Worm (Caenorhabditis elegans) whole organism, young adult: ENCODE data around the gene srh-62.

ENCODE experiments used
- B0035.1 ChIP-seq: sonication (generic microtip); optimal IDR thresholded peaks from 2 replicates; lab custom pipeline; 2016; ENCODE audit warnings: missing genetic modification characterization, mild to moderate bottlenecking, missing compliant biosample characterization, missing genotype, missing genetic modification reagents
- C06A6.2 ChIP-seq: fragments of 200-800 bp; sonication (Bioruptor generic); conservative IDR thresholded peaks from 2 replicates; pipeline ENCODE4 v1.3.6; 2022; ENCODE audit warnings: missing genetic modification characterization, missing compliant biosample characterization
- F22D6.2 ChIP-seq: sonication (generic microtip); optimal IDR thresholded peaks from 2 replicates; lab custom pipeline; 2016; ENCODE audit warnings: mild to moderate bottlenecking, missing genetic modification characterization, missing compliant biosample characterization
- F39B2.1 ChIP-seq: fragments of 200-800 bp; sonication (Bioruptor generic); IDR thresholded peaks from 2 replicates; pipeline ENCODE4 v1.3.6; 2022; ENCODE audit warnings: missing genetic modification reagents, missing genetic modification characterization, missing compliant biosample characterization
- K11D2.4 ChIP-seq: fragments of 200-800 bp; sonication (Bioruptor generic); IDR thresholded peaks from 2 replicates; pipeline ENCODE4 v1.3.6; 2022; ENCODE audit warnings: missing genetic modification reagents, missing genetic modification characterization, missing compliant biosample characterization
- Y53F4B.3 ChIP-seq: fragments of 200-800 bp; sonication (Bioruptor generic); IDR thresholded peaks from 2 replicates; pipeline ENCODE4 v1.3.6; 2022; ENCODE audit warnings: missing genetic modification reagents, missing genetic modification characterization, missing compliant biosample characterization
- ama-1 ChIP-seq, 3 experiments: fragments of 150-350 bp in 1 of 3; sonication (generic microtip) in 2 of 3; optimal IDR thresholded peaks; 2 replicates each; lab custom pipeline; 2014 to 2018; ENCODE audit warnings: missing biosample characterization in 2 of 3, missing genetic modification characterization in 2 of 3, missing genetic modification reagents in 2 of 3
- aptf-3 ChIP-seq: fragments of 200-800 bp; sonication (Bioruptor generic); IDR thresholded peaks from 2 replicates; pipeline ENCODE4 v1.3.6; 2022; ENCODE audit warnings: missing genetic modification characterization, missing compliant biosample characterization
- athp-1 ChIP-seq: sonication (generic microtip); optimal IDR thresholded peaks from 2 replicates; lab custom pipeline; 2017; ENCODE audit warnings: mild to moderate bottlenecking, missing genetic modification characterization, missing compliant biosample characterization
- attf-6 ChIP-seq: fragments of 200-800 bp; sonication (Bioruptor generic); IDR thresholded peaks from 2 replicates; pipeline ENCODE4 v1.3.6; 2022; ENCODE audit warnings: missing genetic modification reagents, missing genetic modification characterization, missing compliant biosample characterization
- cebp-1 ChIP-seq, 2 experiments: fragments of 200-800 bp in 1 of 2; sonication (Bioruptor generic) in 1 of 2; sonication (generic microtip) in 1 of 2; IDR thresholded peaks in 1 of 2; optimal IDR thresholded peaks in 1 of 2; 2 replicates each; pipeline versions ENCODE4 v1.3.6 to Lab custom; 2017 to 2022; ENCODE audit warnings: missing compliant biosample characterization in 2 of 2, missing genetic modification characterization in 2 of 2, mild to moderate bottlenecking in 1 of 2, missing genetic modification reagents in 1 of 2, moderate library complexity in 1 of 2
- cebp-2 ChIP-seq: fragments of 200-800 bp; sonication (Bioruptor generic); IDR thresholded peaks from 2 replicates; pipeline ENCODE4 v1.3.6; 2022; ENCODE audit warnings: missing genetic modification characterization, missing compliant biosample characterization
- ceh-27 ChIP-seq: fragments of 200-800 bp; sonication (Bioruptor generic); optimal IDR thresholded peaks from 2 replicates; lab custom pipeline; 2018; ENCODE audit warnings: mild to moderate bottlenecking, missing genetic modification characterization, moderate library complexity, missing compliant biosample characterization
- ceh-58 ChIP-seq: fragments of 200-800 bp; sonication (Bioruptor generic); IDR thresholded peaks from 2 replicates; pipeline ENCODE4 v1.3.6; 2022; ENCODE audit warnings: missing genetic modification characterization, missing compliant biosample characterization
- die-1 ChIP-seq: sonication (generic microtip); optimal IDR thresholded peaks from 2 replicates; lab custom pipeline; 2016; ENCODE audit warnings: missing genotype, mild to moderate bottlenecking, missing genetic modification characterization, missing compliant biosample characterization
- efl-1 ChIP-seq: fragments of 150-350 bp; optimal IDR thresholded peaks from 2 replicates; lab custom pipeline; 2014; ENCODE audit warnings: missing biosample characterization, missing genetic modification reagents, missing genetic modification characterization
- egl-44 ChIP-seq: fragments of 200-800 bp; sonication (Bioruptor generic); IDR thresholded peaks from 2 replicates; pipeline ENCODE4 v1.3.6; 2022; ENCODE audit warnings: missing genetic modification reagents, missing genetic modification characterization, missing compliant biosample characterization
- ekl-4 ChIP-seq: fragments of 200-800 bp; sonication (Bioruptor generic); IDR thresholded peaks from 2 replicates; pipeline ENCODE4 v1.3.6; 2022; ENCODE audit warnings: missing genetic modification reagents, missing genetic modification characterization, missing compliant biosample characterization
- ets-4 ChIP-seq: fragments of 200-800 bp; sonication (Bioruptor generic); optimal IDR thresholded peaks from 2 replicates; lab custom pipeline; 2018; ENCODE audit warnings: mild to moderate bottlenecking, missing genetic modification characterization, missing compliant biosample characterization
- fkh-3 ChIP-seq: sonication (generic microtip); optimal IDR thresholded peaks from 2 replicates; lab custom pipeline; 2016; ENCODE audit warnings: mild to moderate bottlenecking, missing genetic modification characterization, missing compliant biosample characterization
- gei-17 ChIP-seq: fragments of 200-800 bp; sonication (Bioruptor generic); optimal IDR thresholded peaks from 2 replicates; lab custom pipeline; 2018; ENCODE audit warnings: mild to moderate bottlenecking, missing genetic modification characterization, missing compliant biosample characterization
- hmg-20 ChIP-seq: fragments of 200-800 bp; sonication (Bioruptor generic); IDR thresholded peaks from 2 replicates; pipeline ENCODE4 v1.3.6; 2022; ENCODE audit warnings: missing genetic modification reagents, missing genetic modification characterization, missing compliant biosample characterization
- let-526 ChIP-seq: fragments of 200-800 bp; sonication (Bioruptor generic); IDR thresholded peaks from 2 replicates; pipeline ENCODE4 v1.3.6; 2022; ENCODE audit warnings: missing genetic modification reagents, missing genetic modification characterization, missing compliant biosample characterization
- let-607 ChIP-seq, 2 experiments: fragments of 200-800 bp in 1 of 2; sonication (Bioruptor generic) in 1 of 2; sonication (generic microtip) in 1 of 2; optimal IDR thresholded peaks; 2 replicates each; lab custom pipeline; 2016 to 2018; ENCODE audit warnings: mild to moderate bottlenecking in 2 of 2, missing compliant biosample characterization in 2 of 2, missing genetic modification characterization in 2 of 2, moderate library complexity in 2 of 2, missing genotype in 1 of 2
- lin-26 ChIP-seq: fragments of 200-800 bp; sonication (Bioruptor generic); IDR thresholded peaks from 2 replicates; pipeline ENCODE4 v1.3.6; 2022; ENCODE audit warnings: missing genetic modification reagents, missing genetic modification characterization, missing compliant biosample characterization
- lin-35 ChIP-seq, 3 experiments: fragments of 150-350 bp in 2 of 3; sonication (generic microtip) in 1 of 3; optimal IDR thresholded peaks; 2 replicates each; lab custom pipeline; 2014 to 2018; ENCODE audit warnings: missing biosample characterization in 3 of 3, missing genetic modification characterization in 3 of 3, missing genetic modification reagents in 3 of 3
- lin-40 ChIP-seq: sonication (generic microtip); optimal IDR thresholded peaks from 2 replicates; lab custom pipeline; 2016; ENCODE audit warnings: missing genetic modification characterization, mild to moderate bottlenecking, missing compliant biosample characterization, missing genotype, missing genetic modification reagents
- lin-54 ChIP-seq: fragments of 200-800 bp; sonication (Bioruptor generic); optimal IDR thresholded peaks from 2 replicates; lab custom pipeline; 2018; ENCODE audit warnings: mild to moderate bottlenecking, missing genetic modification characterization, missing compliant biosample characterization
- lir-1 ChIP-seq: fragments of 200-800 bp; sonication (Bioruptor generic); conservative IDR thresholded peaks from 2 replicates; pipeline ENCODE4 v1.3.6; 2022; ENCODE audit warnings: missing genetic modification reagents, missing genetic modification characterization, missing compliant biosample characterization
- mes-4 ChIP-seq: sonication (generic microtip); optimal IDR thresholded peaks from 2 replicates; lab custom pipeline; 2016; ENCODE audit warnings: missing genotype, missing genetic modification characterization, missing compliant biosample characterization
- nfya-1 ChIP-seq: sonication (generic microtip); optimal IDR thresholded peaks from 2 replicates; lab custom pipeline; 2017; ENCODE audit warnings: antibody characterized with exemption, missing compliant biosample characterization, missing genetic modification characterization, borderline replicate concordance; ENCODE audit not compliant: insufficient read depth
- nfyb-1 ChIP-seq: fragments of 200-800 bp; sonication (Bioruptor generic); IDR thresholded peaks from 2 replicates; pipeline ENCODE4 v1.3.6; 2022; ENCODE audit warnings: missing genetic modification reagents, missing genetic modification characterization, missing compliant biosample characterization
- nhr-179 ChIP-seq: sonication (generic microtip); optimal IDR thresholded peaks from 2 replicates; lab custom pipeline; 2016; ENCODE audit warnings: mild to moderate bottlenecking, missing genetic modification characterization, missing compliant biosample characterization
- nhr-27 ChIP-seq: fragments of 200-800 bp; sonication (Bioruptor generic); optimal IDR thresholded peaks from 2 replicates; lab custom pipeline; 2018; ENCODE audit warnings: mild to moderate bottlenecking, missing genetic modification characterization, moderate library complexity, missing compliant biosample characterization
- nhr-80 ChIP-seq: sonication (generic microtip); optimal IDR thresholded peaks from 2 replicates; lab custom pipeline; 2016; ENCODE audit warnings: missing genetic modification characterization, missing compliant biosample characterization
- pbrm-1 ChIP-seq: fragments of 200-800 bp; sonication (Bioruptor generic); IDR thresholded peaks from 2 replicates; pipeline ENCODE4 v1.3.6; 2022; ENCODE audit warnings: missing genetic modification reagents, missing genetic modification characterization, missing compliant biosample characterization
- repo-1 ChIP-seq: sonication (generic microtip); optimal IDR thresholded peaks from 2 replicates; lab custom pipeline; 2017; ENCODE audit warnings: mild to moderate bottlenecking, missing genetic modification characterization, missing compliant biosample characterization
- sea-2 ChIP-seq: fragments of 200-800 bp; sonication (Bioruptor generic); IDR thresholded peaks from 2 replicates; pipeline ENCODE4 v1.3.6; 2022; ENCODE audit warnings: missing genetic modification characterization, missing compliant biosample characterization
- snpc-1.1 ChIP-seq: sonication (generic microtip); optimal IDR thresholded peaks from 2 replicates; lab custom pipeline; 2017; ENCODE audit warnings: missing genetic modification characterization, mild to moderate bottlenecking, missing compliant biosample characterization, antibody characterized with exemption, moderate library complexity, missing genotype, missing genetic modification reagents; ENCODE audit not compliant: insufficient read depth
- snpc-4 ChIP-seq, 5 experiments: fragments of 150-350 bp in 1 of 5; sonication (generic microtip) in 4 of 5; optimal IDR thresholded peaks; 2 replicates each; lab custom pipeline; 2014 to 2018; ENCODE audit warnings: missing genetic modification characterization in 5 of 5, missing biosample characterization in 3 of 5, antibody characterized with exemption in 2 of 5, mild to moderate bottlenecking in 2 of 5, missing compliant biosample characterization in 2 of 5, missing genotype in 2 of 5, moderate library complexity in 2 of 5, missing genetic modification reagents in 1 of 5
- somi-1 ChIP-seq: fragments of 200-800 bp; sonication (Bioruptor generic); optimal IDR thresholded peaks from 2 replicates; lab custom pipeline; 2018; ENCODE audit warnings: mild to moderate bottlenecking, missing genetic modification characterization, missing compliant biosample characterization
- tbp1 ChIP-seq: fragments of 200-800 bp; sonication (Bioruptor generic); optimal IDR thresholded peaks from 2 replicates; lab custom pipeline; 2018; ENCODE audit warnings: mild to moderate bottlenecking, missing genetic modification characterization, missing compliant biosample characterization
- tlf-1 ChIP-seq: fragments of 200-800 bp; sonication (Bioruptor generic); optimal IDR thresholded peaks from 2 replicates; lab custom pipeline; 2018; ENCODE audit warnings: mild to moderate bottlenecking, missing genetic modification characterization, missing compliant biosample characterization
- unc-130 ChIP-seq: sonication (generic microtip); optimal IDR thresholded peaks from 2 replicates; lab custom pipeline; 2016; ENCODE audit warnings: missing genetic modification reagents, missing genetic modification characterization, missing compliant biosample characterization
- zfh-2 ChIP-seq: fragments of 200-800 bp; sonication (Bioruptor generic); conservative IDR thresholded peaks from 2 replicates; pipeline ENCODE4 v1.3.6; 2022; ENCODE audit warnings: missing genetic modification reagents, missing genetic modification characterization, missing compliant biosample characterization
- ztf-26 ChIP-seq: sonication (generic microtip); optimal IDR thresholded peaks from 2 replicates; lab custom pipeline; 2017; ENCODE audit warnings: missing genetic modification characterization, missing compliant biosample characterization

Gene srh-62

ce11 chrV:381227-381950 lies 21.5 kb downstream of the srh-62 start, which contains the start of gene ZK6.8:
Gene ZK6.8, plus strand, starts transcription at chrV:381908.
- TF ChIP-seq tbp1 (GFP tag; lab: Kevin White, UChicago) (no peak), nfyb-1 (no peak), lir-1 (GFP tag; lab: Robert Waterston, UW) (no peak), lin-26 (GFP tag; lab: Robert Waterston, UW) (0 out of 2 replicates have a peak, but pooled peaks have one; percentile 36), die-1 (tag; lab: Kevin White, UChicago) (peak; percentile 42), ceh-58 (GFP tag; lab: Robert Waterston, UW) (no peak), lin-40 (tag; lab: Kevin White, UChicago) (peak; percentile 48), hmg-20 (GFP tag; lab: Robert Waterston, UW) (no peak), C06A6.2 (GFP tag; lab: Robert Waterston, UW) (0 out of 2 replicates have a peak, but pooled peaks have one; percentile 53), lin-54 (GFP tag; lab: Kevin White, UChicago) (no peak), unc-130 (no peak), snpc-1.1 (tag; lab: Kevin White, UChicago) (no peak), cebp-2 (GFP tag; lab: Robert Waterston, UW) (no peak), nhr-27 (tag; lab: Kevin White, UChicago) (no peak), cebp-1 (GFP tag; IDR thresholded peaks at IDR 0.05; lab: Robert Waterston, UW) (no peak), cebp-1 (tag; optimal IDR thresholded peaks at IDR 0.05; lab: Kevin White, UChicago) (no peak), let-526 (no peak), nhr-179 (tag; lab: Kevin White, UChicago) (no peak), egl-44 (no peak), pbrm-1 (no peak), ztf-26 (tag; lab: Kevin White, UChicago) (peak; percentile 57), somi-1 (GFP tag; lab: Kevin White, UChicago) (peak; percentile 92), lin-35 (GFP tag; optimal IDR thresholded peaks at IDR 0.05; lab: Kevin White, UChicago) (no peak), B0035.1 (no peak), aptf-3 (no peak), ceh-27 (no peak), F22D6.2 (tag; lab: Kevin White, UChicago) (peak; percentile 19), sea-2 (GFP tag; lab: Robert Waterston, UW) (no peak), mes-4 (tag; lab: Kevin White, UChicago) (no peak), snpc-4 (GFP tag; optimal IDR thresholded peaks at IDR 0.05; lab: Kevin White, UChicago) (no peak), snpc-4 (tag; optimal IDR thresholded peaks at IDR 0.05; lab: Kevin White, UChicago) (peak in 3 of 4 experiments; percentile 66 to 73 (median 73)), fkh-3 (tag; lab: Kevin White, UChicago) (no peak), F39B2.1 (GFP tag; lab: Robert Waterston, UW) (no peak), ets-4 (GFP tag; lab: Kevin White, UChicago) (no peak)

- no peak for TF ChIP-seq attf-6
- no peak for TF ChIP-seq repo-1 (tag; lab: Kevin White, UChicago)
- no peak for TF ChIP-seq nhr-80 (tag; lab: Kevin White, UChicago)
- TF ChIP-seq K11D2.4: no peak
- no peak for TF ChIP-seq athp-1 (tag; lab: Kevin White, UChicago)
- no peak for TF ChIP-seq ekl-4
- no peak for TF ChIP-seq ama-1 (optimal IDR thresholded peaks at IDR 0.05; lab: Kevin White, UChicago)
- no peak for TF ChIP-seq ama-1 (GFP tag; optimal IDR thresholded peaks at IDR 0.05; lab: Kevin White, UChicago)
- TF ChIP-seq ztf-26 (tag; lab: Kevin White, UChicago): no peak
- no peak for TF ChIP-seq gei-17 (GFP tag; lab: Kevin White, UChicago)
- no peak for TF ChIP-seq nfya-1
- no peak for TF ChIP-seq zfh-2 (GFP tag; lab: Robert Waterston, UW)
- TF ChIP-seq efl-1 (GFP tag; lab: Kevin White, UChicago): no peak
- TF ChIP-seq nfyb-1: no peak
- no peak for TF ChIP-seq lir-1 (GFP tag; lab: Robert Waterston, UW)
- no peak for TF ChIP-seq let-607 (tag; optimal IDR thresholded peaks at IDR 0.05; lab: Kevin White, UChicago)
- TF ChIP-seq Y53F4B.3: no peak
- no peak for TF ChIP-seq tlf-1
These were observed 22.7 kb downstream of the srh-62 start, which contains the start of gene mltn-8 for ce11 chrV:380186-380585. Gene mltn-8, minus strand, starts transcription at chrV:380286.
